Worm (Caenorhabditis elegans): ENCODE results near the gene arl-5.
A peak's percentile ranks its signal among the peaks of the same experiment; 100 is the strongest.

Gene arl-5

DNA sequence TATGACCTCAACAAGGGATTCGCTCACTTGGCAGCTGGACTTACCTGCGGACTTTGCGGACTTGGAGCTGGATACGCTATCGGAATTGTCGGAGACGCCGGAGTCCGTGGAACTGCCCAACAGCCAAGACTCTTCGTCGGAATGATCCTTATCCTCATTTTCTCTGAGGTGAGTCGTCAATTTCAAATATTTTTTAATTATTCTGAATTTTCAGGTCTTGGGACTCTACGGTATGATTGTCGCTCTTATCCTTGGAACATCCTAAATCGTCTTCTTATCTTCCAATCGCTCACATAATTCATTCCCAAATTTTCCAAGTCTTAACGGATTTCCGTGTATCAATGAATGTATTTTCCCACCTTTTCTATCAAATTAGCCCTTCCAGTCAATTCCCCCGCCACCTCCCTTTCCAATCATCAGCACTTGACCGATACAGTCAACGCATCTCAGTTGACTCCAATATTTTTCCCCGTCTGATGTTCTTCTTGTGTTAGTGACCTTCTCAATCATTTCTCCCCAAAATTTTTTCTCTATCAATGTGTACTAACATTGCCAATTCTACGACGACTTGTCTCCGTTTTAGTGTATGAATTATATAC is 40.5 kb upstream of the arl-5 start, which contains the start of gene R10E11.6:
Gene R10E11.6, plus strand, starts transcription at position 524 of the 599 bp plus-strand sequence.
- TF ChIP-seq ceh-14 (tag; optimal IDR thresholded peaks at IDR 0.05): no peak
- TF ChIP-seq pqm-1 (tag; optimal IDR thresholded peaks at IDR 0.05): no peak
- no peak for TF ChIP-seq fax-1 (tag; optimal IDR thresholded peaks at IDR 0.05)
- TF ChIP-seq ref-2 (tag; optimal IDR thresholded peaks at IDR 0.05): no peak
- TF ChIP-seq che-1 (tag; optimal IDR thresholded peaks at IDR 0.05): no peak
- TF ChIP-seq gmeb-2 (tag; optimal IDR thresholded peaks at IDR 0.05): no peak
- TF ChIP-seq F13H6.1 (tag; optimal IDR thresholded peaks at IDR 0.05): no peak
- no peak for TF ChIP-seq zip-5 (tag; optimal IDR thresholded peaks at IDR 0.05)
- TF ChIP-seq hlh-6 (tag; optimal IDR thresholded peaks at IDR 0.05): no peak
- no peak for TF ChIP-seq pax-1 (tag; optimal IDR thresholded peaks at IDR 0.05)
- no peak for TF ChIP-seq ceh-24 (tag; optimal IDR thresholded peaks at IDR 0.05)
- TF ChIP-seq elt-4 (tag; optimal IDR thresholded peaks at IDR 0.05): no peak
- TF ChIP-seq npax-4 (tag; optimal IDR thresholded peaks at IDR 0.05): no peak
- TF ChIP-seq syd-9 (tag; optimal IDR thresholded peaks at IDR 0.05): no peak
- no peak for TF ChIP-seq tbx-7 (tag; optimal IDR thresholded peaks at IDR 0.05)
- no peak for TF ChIP-seq ceh-6 (GFP tag; optimal IDR thresholded peaks at IDR 0.05)

DNA sequence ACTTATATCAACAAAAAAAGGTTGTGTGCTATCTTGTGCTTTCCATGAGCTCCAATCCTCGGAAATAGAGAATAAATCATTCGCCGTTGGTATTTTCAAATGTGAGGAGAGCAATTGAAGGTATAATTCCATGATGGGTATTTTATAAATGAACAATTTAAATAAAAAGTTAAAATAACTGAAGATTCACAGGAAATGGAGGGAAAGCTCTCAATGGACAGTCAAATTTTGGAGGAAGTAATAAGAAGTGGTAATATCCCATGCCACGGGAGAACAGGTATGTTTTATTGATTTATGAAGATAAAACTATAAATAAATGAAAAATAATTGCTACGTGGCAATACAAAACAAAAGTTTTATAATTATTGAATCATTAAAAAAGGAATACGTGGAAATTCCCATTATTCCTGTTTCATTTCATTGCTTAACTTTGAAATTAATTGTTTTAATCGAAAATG is 39.9 kb upstream of the arl-5 start:
- TF ChIP-seq T23F11.4 (GFP tag; optimal IDR thresholded peaks at IDR 0.05): no peak

DNA sequence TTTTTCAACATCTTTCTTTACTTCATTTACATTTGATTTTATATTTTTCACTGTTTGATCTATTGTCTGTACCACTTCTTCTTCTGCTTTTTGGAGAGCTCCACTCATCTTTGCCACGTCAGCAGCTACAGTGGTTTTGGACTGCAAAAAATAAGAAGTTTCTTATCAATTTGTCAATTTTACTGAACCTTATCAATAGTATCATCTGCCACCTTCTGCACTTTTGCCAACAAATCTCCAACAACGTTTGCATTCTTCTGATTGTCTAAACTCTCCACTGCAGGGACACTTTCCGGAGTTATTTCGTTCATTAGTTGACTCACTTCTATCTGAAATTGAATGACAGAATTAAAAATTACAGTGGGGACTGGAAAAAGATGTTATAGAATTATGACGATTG is 36.3 kb upstream of the arl-5 start:
- TF ChIP-seq F13H6.1 (tag; optimal IDR thresholded peaks at IDR 0.05) (no peak), elt-2 (tag; optimal IDR thresholded peaks at IDR 0.05) (peak; percentile 79), npax-4 (tag; optimal IDR thresholded peaks at IDR 0.05) (no peak)

DNA sequence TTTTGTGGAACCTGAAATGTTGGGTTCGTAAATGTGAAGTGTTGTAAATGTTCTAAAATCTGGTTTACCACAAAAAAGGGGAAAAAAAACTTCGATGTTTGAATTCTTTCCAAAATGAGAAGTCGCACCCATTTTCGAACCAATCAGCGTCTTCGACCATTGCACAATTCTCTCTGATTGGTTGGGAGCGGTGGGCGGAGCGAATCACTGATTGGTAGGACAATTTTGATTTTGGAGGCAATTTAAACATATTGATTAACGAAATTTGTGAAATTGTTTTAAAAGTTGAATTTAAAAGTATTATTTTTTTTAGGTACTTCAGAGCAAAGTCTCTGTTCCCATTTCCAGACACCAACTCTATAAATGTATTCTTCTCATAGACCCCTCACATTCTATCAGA is 34.0 kb upstream of the arl-5 start:
- TF ChIP-seq nfya-1 (tag; optimal IDR thresholded peaks at IDR 0.05) (peak; percentile 84), sox-2 (GFP tag; IDR thresholded peaks at IDR 0.05) (no peak)

DNA sequence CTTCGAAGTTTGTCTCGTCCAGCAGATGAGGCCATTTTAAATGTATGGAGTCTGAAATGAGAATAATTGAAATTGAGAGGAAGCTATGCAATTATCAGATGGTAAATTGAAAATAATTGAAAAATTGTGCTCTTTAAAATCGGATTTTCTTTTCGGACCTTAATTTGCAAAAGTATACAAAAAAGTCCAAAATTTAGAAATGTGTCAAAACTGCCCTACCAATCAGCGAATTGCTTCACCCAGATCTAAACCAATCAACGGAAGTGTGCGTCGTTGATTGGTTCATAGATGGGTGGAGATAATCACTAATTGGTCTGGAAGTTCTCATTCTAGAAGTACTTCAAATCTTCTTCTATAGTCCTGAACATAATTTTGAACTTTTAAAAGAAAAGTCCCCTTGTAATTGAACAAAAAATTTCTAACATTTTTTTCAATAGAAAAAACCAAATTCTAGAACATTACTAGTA is 33.4 kb upstream of the arl-5 start, which contains the start of gene R10E11.5:
Gene R10E11.5, minus strand, starts transcription at position 51 of the 467 bp plus-strand sequence.
- peak; percentile 51 for TF ChIP-seq nfya-1 (tag; optimal IDR thresholded peaks at IDR 0.05)
- TF ChIP-seq lim-6 (tag; optimal IDR thresholded peaks at IDR 0.05): no peak

DNA sequence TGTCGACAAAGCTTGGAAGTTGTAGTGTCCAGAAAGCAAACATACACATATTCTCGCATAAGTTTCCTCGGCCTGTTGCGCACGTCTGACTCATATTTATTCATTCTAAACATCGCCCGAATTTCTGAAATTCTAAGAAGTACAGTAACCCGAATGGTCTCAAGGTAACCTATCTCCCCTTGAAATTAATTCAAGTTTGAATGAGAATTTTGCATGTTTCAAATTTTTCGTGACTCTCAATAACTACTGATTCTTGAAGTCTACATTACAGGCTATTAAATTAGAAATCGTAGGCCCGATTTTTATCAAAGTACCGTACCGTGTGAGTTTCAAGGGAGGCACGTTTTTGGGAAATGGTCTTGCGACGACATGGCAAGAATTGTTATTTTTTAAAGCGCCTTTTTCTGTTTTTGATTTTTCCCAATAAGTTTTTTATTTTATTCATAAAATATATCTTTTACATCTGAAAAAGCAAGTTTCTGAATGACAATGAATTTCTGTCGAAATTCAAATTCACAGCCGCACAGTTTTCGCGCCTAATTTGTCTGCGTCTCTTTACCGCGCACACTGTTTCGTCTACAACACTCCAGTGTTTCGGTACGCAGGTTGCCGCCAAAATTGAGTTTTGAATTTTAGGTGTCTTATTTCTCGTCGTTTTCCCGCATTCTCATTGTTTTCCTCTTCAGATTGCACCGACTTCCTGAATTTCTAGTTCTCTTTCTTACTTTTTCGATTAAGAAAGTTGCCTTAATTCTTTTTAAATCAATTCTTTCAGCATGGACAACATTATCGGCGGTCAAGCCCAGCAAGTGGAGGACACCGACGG is 29.2 kb upstream of the arl-5 start, which contains the start of the genes R10E11.9 and mcm-6:
Gene R10E11.9, minus strand, starts transcription at position 51 of the 826 bp plus-strand sequence.
Gene mcm-6, plus strand, starts transcription at position 776 of the 826 bp plus-strand sequence.
- no peak for TF ChIP-seq tbx-2 (tag; optimal IDR thresholded peaks at IDR 0.05)
- TF ChIP-seq tbx-7 (tag; optimal IDR thresholded peaks at IDR 0.05): no peak
- TF ChIP-seq dve-1 (tag; optimal IDR thresholded peaks at IDR 0.05): no peak
- TF ChIP-seq ets-4 (tag; optimal IDR thresholded peaks at IDR 0.05): no peak
- TF ChIP-seq ceh-34 (tag; optimal IDR thresholded peaks at IDR 0.05): no peak
- TF ChIP-seq elt-2 (tag; optimal IDR thresholded peaks at IDR 0.05): no peak
- TF ChIP-seq ceh-22 (tag; optimal IDR thresholded peaks at IDR 0.05): no peak
- TF ChIP-seq lin-11 (tag; optimal IDR thresholded peaks at IDR 0.05): no peak
- TF ChIP-seq Y22D7AL.16 (tag; optimal IDR thresholded peaks at IDR 0.05): no peak
- no peak for TF ChIP-seq dmd-4 (tag; optimal IDR thresholded peaks at IDR 0.05; ENCODE audit: borderline replicate concordance)
- no peak for TF ChIP-seq ceh-30 (tag; optimal IDR thresholded peaks at IDR 0.05)
- no peak for TF ChIP-seq madf-2 (tag; optimal IDR thresholded peaks at IDR 0.05)
- TF ChIP-seq ceh-24 (tag; optimal IDR thresholded peaks at IDR 0.05): no peak
- no peak for TF ChIP-seq odd-2 (tag; optimal IDR thresholded peaks at IDR 0.05)

Measured in whole organism, late embryonic.